Worm (Caenorhabditis elegans): Measurements from ENCODE around the gene srr-9.

- TF ChIP-seq zag-1 (tag; optimal IDR thresholded peaks at IDR 0.05) (no peak), hif-1 (tag; optimal IDR thresholded peaks at IDR 0.05) (no peak), pqm-1 (tag; optimal IDR thresholded peaks at IDR 0.05) (no peak), Y105C5A.15 (GFP tag; IDR thresholded peaks at IDR 0.05) (no peak), egl-27 (tag; optimal IDR thresholded peaks at IDR 0.05) (no peak), spr-3 (GFP tag; optimal IDR thresholded peaks at IDR 0.05) (no peak), Y75B8A.6 (GFP tag; IDR thresholded peaks at IDR 0.05) (no peak), nhr-237 (tag; optimal IDR thresholded peaks at IDR 0.05) (no peak), fos-1 (tag; optimal IDR thresholded peaks at IDR 0.05) (no peak), lin-29 (GFP tag; IDR thresholded peaks at IDR 0.05) (no peak), ceh-62 (tag; optimal IDR thresholded peaks at IDR 0.05) (no peak), nhr-77 (tag; optimal IDR thresholded peaks at IDR 0.05) (no peak), unc-39 (tag; optimal IDR thresholded peaks at IDR 0.05) (no peak)
These were observed 41.2 kb downstream of the srr-9 start for ce11 chrV:7778999-7779398.

Measured in whole organism, L4 larva.